Fruit fly (Drosophila melanogaster) whole organism, embryonic: ENCODE results near the gene MAGE.

ENCODE experiments used
- Antp ChIP-seq: fragments of 200-800 bp; sonication (Bioruptor generic); optimal IDR thresholded peaks from 3 replicates; lab custom pipeline; 2016; ENCODE audit warnings: missing biosample characterization, missing genetic modification characterization
- CG13894 ChIP-seq: fragments of 200-800 bp; sonication (Bioruptor generic); optimal IDR thresholded peaks from 3 replicates; lab custom pipeline; 2018; ENCODE audit warnings: missing biosample characterization, mild to moderate bottlenecking, missing genetic modification characterization, moderate library complexity
- CG14050 ChIP-seq: fragments of 200-800 bp; sonication (Bioruptor generic); IDR thresholded peaks from 3 replicates; pipeline ENCODE4 v1.3.6; 2022; ENCODE audit warnings: missing biosample characterization, missing genetic modification characterization
- CG14710 ChIP-seq: fragments of 200-800 bp; sonication (Bioruptor generic); optimal IDR thresholded peaks from 3 replicates; lab custom pipeline; 2019; ENCODE audit warnings: missing biosample characterization, mild to moderate bottlenecking, missing genetic modification characterization, moderate library complexity
- CG14860 ChIP-seq: fragments of 200-800 bp; sonication (Bioruptor generic); IDR thresholded peaks from 3 replicates; pipeline ENCODE4 v1.3.6; 2022; ENCODE audit warnings: missing biosample characterization, missing genetic modification characterization; ENCODE audit not compliant: partially characterized antibody
- CG15073 ChIP-seq: fragments of 200-800 bp; sonication (Bioruptor generic); optimal IDR thresholded peaks from 2 replicates; lab custom pipeline; 2016; ENCODE audit warnings: missing biosample characterization, missing genetic modification characterization
- CG15514 ChIP-seq: fragments of 200-800 bp; sonication (Bioruptor generic); optimal IDR thresholded peaks from 3 replicates; lab custom pipeline; 2017; ENCODE audit warnings: missing biosample characterization, missing genetic modification characterization, mild to moderate bottlenecking, moderate library complexity, missing genetic modification reagents
- CG1602 ChIP-seq: fragments of 200-800 bp; sonication (Bioruptor generic); optimal IDR thresholded peaks from 3 replicates; lab custom pipeline; 2016; ENCODE audit warnings: missing biosample characterization, missing genetic modification characterization
- CG16779 ChIP-seq: fragments of 200-800 bp; sonication (Bioruptor generic); IDR thresholded peaks from 2 replicates; pipeline ENCODE4 v1.3.6; 2022; ENCODE audit warnings: missing biosample characterization, missing genetic modification characterization
- CG17612 ChIP-seq: fragments of 200-800 bp; sonication (Bioruptor generic); IDR thresholded peaks from 2 replicates; pipeline ENCODE4 v1.3.6; 2022; ENCODE audit warnings: missing biosample characterization, missing genetic modification characterization
- CG18619 ChIP-seq: fragments of 200-800 bp; sonication (Bioruptor generic); optimal IDR thresholded peaks from 3 replicates; lab custom pipeline; 2017; ENCODE audit warnings: missing biosample characterization, mild to moderate bottlenecking, missing genetic modification characterization
- CG30020 ChIP-seq: fragments of 200-800 bp; optimal IDR thresholded peaks from 2 replicates; lab custom pipeline; 2019; ENCODE audit warnings: missing biosample characterization, mild to moderate bottlenecking, missing genetic modification characterization, moderate library complexity
- CG6254 ChIP-seq: fragments of 200-800 bp; sonication (Bioruptor generic); optimal IDR thresholded peaks from 3 replicates; lab custom pipeline; 2017; ENCODE audit warnings: mild to moderate bottlenecking, missing biosample characterization, missing genetic modification reagents, missing genetic modification characterization
- CG6689 ChIP-seq: fragments of 200-800 bp; sonication (Bioruptor generic); IDR thresholded peaks from 2 replicates; pipeline ENCODE4 v1.3.6; 2022; ENCODE audit warnings: missing biosample characterization, missing genetic modification characterization
- CG7556 ChIP-seq: fragments of 200-800 bp; sonication (Bioruptor generic); optimal IDR thresholded peaks from 2 replicates; lab custom pipeline; 2017; ENCODE audit warnings: missing biosample characterization, mild to moderate bottlenecking, missing genetic modification characterization
- CG8924 ChIP-seq: fragments of 200-800 bp; optimal IDR thresholded peaks from 3 replicates; lab custom pipeline; 2019; ENCODE audit warnings: missing biosample characterization, mild to moderate bottlenecking, missing genetic modification characterization, moderate library complexity
- Doc3 ChIP-seq: fragments of 200-800 bp; sonication (Bioruptor generic); IDR thresholded peaks from 3 replicates; pipeline ENCODE4 v1.3.6; 2022; ENCODE audit warnings: missing biosample characterization, missing genetic modification characterization; ENCODE audit not compliant: partially characterized antibody
- Dp ChIP-seq: fragments of 200-800 bp; sonication (Bioruptor generic); optimal IDR thresholded peaks from 2 replicates; lab custom pipeline; 2018; ENCODE audit warnings: missing biosample characterization, mild to moderate bottlenecking, missing genetic modification characterization, moderate library complexity
- ERR ChIP-seq: fragments of 200-800 bp; sonication (Bioruptor generic); optimal IDR thresholded peaks from 2 replicates; lab custom pipeline; 2016; ENCODE audit warnings: missing biosample characterization, missing genetic modification characterization
- Ets65A ChIP-seq: fragments of 200-800 bp; sonication (Bioruptor generic); peaks from one replicate; lab custom pipeline; 2016; ENCODE audit warnings: missing biosample characterization, missing genetic modification characterization
- Fer1 ChIP-seq: fragments of 200-800 bp; sonication (Bioruptor generic); optimal IDR thresholded peaks from 2 replicates; lab custom pipeline; 2017; ENCODE audit warnings: missing biosample characterization, mild to moderate bottlenecking, missing genetic modification characterization
- Fer3 ChIP-seq: fragments of 200-800 bp; sonication (Bioruptor generic); optimal IDR thresholded peaks from 2 replicates; lab custom pipeline; 2018; ENCODE audit warnings: missing biosample characterization, mild to moderate bottlenecking, missing genetic modification characterization, moderate library complexity
- H2.0 ChIP-seq: fragments of 200-800 bp; sonication (Bioruptor generic); IDR thresholded peaks from 2 replicates; pipeline ENCODE4 v1.3.6; 2022; ENCODE audit warnings: missing biosample characterization, missing genetic modification characterization
- HLH4C ChIP-seq: fragments of 200-800 bp; sonication (Bioruptor generic); IDR thresholded peaks from 3 replicates; pipeline ENCODE4 v1.3.6; 2022; ENCODE audit warnings: missing biosample characterization, missing genetic modification characterization; ENCODE audit not compliant: partially characterized antibody
- MBD-R2 ChIP-seq: fragments of 200-800 bp; sonication (Bioruptor generic); IDR thresholded peaks from 2 replicates; pipeline ENCODE4 v1.3.6; 2022; ENCODE audit warnings: missing biosample characterization, missing genetic modification characterization
- Mes4 ChIP-seq: fragments of 200-800 bp; sonication (Bioruptor generic); optimal IDR thresholded peaks from 2 replicates; lab custom pipeline; 2016; ENCODE audit warnings: missing biosample characterization, missing genetic modification characterization
- Mrtf ChIP-seq: fragments of 200-800 bp; sonication (Bioruptor generic); IDR thresholded peaks from 3 replicates; pipeline ENCODE4 v1.3.6; 2022; ENCODE audit warnings: missing biosample characterization, missing genetic modification characterization
- NK7.1 ChIP-seq: fragments of 200-800 bp; sonication (Bioruptor generic); optimal IDR thresholded peaks from 3 replicates; lab custom pipeline; 2016; ENCODE audit warnings: missing biosample characterization, missing genetic modification characterization
- Nf-YA ChIP-seq: fragments of 200-800 bp; sonication (Bioruptor generic); IDR thresholded peaks from 2 replicates; pipeline ENCODE4 v1.3.6; 2022; ENCODE audit warnings: missing biosample characterization, missing genetic modification characterization
- Poxn ChIP-seq: fragments of 200-800 bp; sonication (Bioruptor generic); IDR thresholded peaks from 2 replicates; pipeline ENCODE4 v1.3.6; 2022; ENCODE audit warnings: missing biosample characterization, missing genetic modification characterization
- Ravus ChIP-seq: fragments of 200-800 bp; sonication (Bioruptor generic); IDR thresholded peaks from 2 replicates; pipeline ENCODE4 v1.3.6; 2022; ENCODE audit warnings: missing biosample characterization, missing genetic modification characterization
- Rfx ChIP-seq: fragments of 200-800 bp; sonication (Bioruptor generic); IDR thresholded peaks from 2 replicates; pipeline ENCODE4 v1.3.6; 2022; ENCODE audit warnings: missing biosample characterization, missing genetic modification characterization
- Stat92E ChIP-seq, 3 experiments: fragments of >200 bp in 2 of 3; fragments of 200-800 bp in 1 of 3; sonication (Bioruptor generic) in 1 of 3; optimal IDR thresholded peaks; 2 replicates each; lab custom pipeline; 2017 to 2019; ENCODE audit warnings: missing biosample characterization in 3 of 3, missing genetic modification characterization in 3 of 3, mild to moderate bottlenecking in 1 of 3, moderate library complexity in 1 of 3
- ash1 ChIP-seq: fragments of 200-800 bp; sonication (Bioruptor generic); optimal IDR thresholded peaks from 2 replicates; lab custom pipeline; 2018; ENCODE audit warnings: missing biosample characterization, mild to moderate bottlenecking, missing genetic modification characterization
- ato ChIP-seq: fragments of 200-800 bp; sonication (Bioruptor generic); IDR thresholded peaks from 2 replicates; pipeline ENCODE4 v1.3.6; 2022; ENCODE audit warnings: missing biosample characterization, missing genetic modification characterization; ENCODE audit not compliant: partially characterized antibody
- btn ChIP-seq: fragments of 200-800 bp; sonication (Bioruptor generic); optimal IDR thresholded peaks from 2 replicates; lab custom pipeline; 2016; ENCODE audit warnings: missing biosample characterization, missing genetic modification characterization
- corto ChIP-seq: fragments of 200-800 bp; sonication (Bioruptor generic); optimal IDR thresholded peaks from 2 replicates; lab custom pipeline; 2016; ENCODE audit warnings: missing biosample characterization, mild to moderate bottlenecking, missing genetic modification characterization, moderate library complexity
- crc ChIP-seq: fragments of 200-800 bp; sonication (Bioruptor generic); optimal IDR thresholded peaks from 2 replicates; lab custom pipeline; 2016; ENCODE audit warnings: missing biosample characterization, missing genetic modification characterization
- en ChIP-seq: fragments of 200-800 bp; sonication (Bioruptor generic); optimal IDR thresholded peaks from 2 replicates; lab custom pipeline; 2016; ENCODE audit warnings: missing biosample characterization, missing genetic modification characterization
- fd96Cb ChIP-seq: fragments of 200-800 bp; sonication (Bioruptor generic); optimal IDR thresholded peaks from 2 replicates; lab custom pipeline; 2018; ENCODE audit warnings: missing biosample characterization, mild to moderate bottlenecking, missing genetic modification characterization, moderate library complexity
- hbn ChIP-seq: fragments of 200-800 bp; sonication (Bioruptor generic); IDR thresholded peaks from 2 replicates; pipeline ENCODE4 v1.3.6; 2022; ENCODE audit warnings: missing biosample characterization, missing genetic modification characterization; ENCODE audit not compliant: partially characterized antibody
- mld ChIP-seq: fragments of 200-800 bp; sonication (Bioruptor generic); IDR thresholded peaks from 3 replicates; pipeline ENCODE4 v1.3.6; 2022; ENCODE audit warnings: missing biosample characterization, missing genetic modification characterization; ENCODE audit not compliant: partially characterized antibody
- pho ChIP-seq: fragments of 200-800 bp; sonication (Bioruptor generic); optimal IDR thresholded peaks from 2 replicates; lab custom pipeline; 2016; ENCODE audit warnings: missing biosample characterization, missing genetic modification characterization
- pita ChIP-seq: fragments of 200-800 bp; sonication (Bioruptor generic); optimal IDR thresholded peaks from 2 replicates; lab custom pipeline; 2017; ENCODE audit warnings: missing biosample characterization, mild to moderate bottlenecking, missing genetic modification characterization
- pzg ChIP-seq: fragments of 200-800 bp; sonication (Bioruptor generic); optimal IDR thresholded peaks from 3 replicates; lab custom pipeline; 2018; ENCODE audit warnings: missing biosample characterization, mild to moderate bottlenecking, missing genetic modification characterization, moderate library complexity
- row ChIP-seq: fragments of 200-800 bp; sonication (Bioruptor generic); IDR thresholded peaks from 3 replicates; pipeline ENCODE4 v1.3.6; 2022; ENCODE audit warnings: missing biosample characterization, missing genetic modification characterization
- sima ChIP-seq: fragments of 200-800 bp; sonication (Bioruptor generic); optimal IDR thresholded peaks from 2 replicates; lab custom pipeline; 2016; ENCODE audit warnings: missing biosample characterization, missing genetic modification characterization
- sna ChIP-seq: fragments of 200-800 bp; sonication (Bioruptor generic); IDR thresholded peaks from 2 replicates; pipeline ENCODE4 v1.3.6; 2022; ENCODE audit warnings: missing biosample characterization, missing genetic modification characterization; ENCODE audit not compliant: partially characterized antibody
- sob ChIP-seq: fragments of 200-800 bp; sonication (Bioruptor generic); IDR thresholded peaks from 2 replicates; pipeline ENCODE4 v1.3.6; 2022; ENCODE audit warnings: missing biosample characterization, missing genetic modification characterization
- unc-4 ChIP-seq: fragments of 200-800 bp; sonication (Bioruptor generic); IDR thresholded peaks from 2 replicates; pipeline ENCODE4 v1.3.6; 2022; ENCODE audit warnings: missing biosample characterization, missing genetic modification characterization; ENCODE audit not compliant: partially characterized antibody
- wek ChIP-seq: fragments of 200-800 bp; sonication (Bioruptor generic); optimal IDR thresholded peaks from 3 replicates; lab custom pipeline; 2018; ENCODE audit warnings: missing biosample characterization, mild to moderate bottlenecking, missing genetic modification characterization, moderate library complexity

MAGE gene

dm6 chr3R:7130827-7131226 is 24.2 kb downstream of the MAGE start (continued):
- TF ChIP-seq crc (GFP tag; lab: Kevin White, UChicago) (no peak), Rfx (GFP tag; lab: Robert Waterston, UW) (no peak; the same call in 1 of the 2 replicates), CG6254 (no peak), Fer1 (GFP tag; lab: Kevin White, UChicago) (peak; percentile 62), corto (GFP tag; lab: Kevin White, UChicago) (no peak), CG15073 (GFP tag; lab: Kevin White, UChicago) (no peak), HLH4C (GFP tag; lab: Robert Waterston, UW) (peak; percentile 94), mld (GFP tag; lab: Robert Waterston, UW) (peak; percentile 99), CG8924 (tag; lab: Kevin White, UChicago) (no peak), sima (GFP tag; lab: Kevin White, UChicago) (no peak), pzg (GFP tag; lab: Kevin White, UChicago) (peak; percentile 50), Mes4 (no peak), CG17612 (GFP tag; lab: Robert Waterston, UW) (no peak), ERR (no peak), sob (no peak), ash1 (GFP tag; lab: Kevin White, UChicago) (no peak), CG7556 (no peak), row (GFP tag; lab: Robert Waterston, UW) (peak; percentile 8; the same call in 1 of the 3 replicates), btn (GFP tag; lab: Kevin White, UChicago) (no peak), fd96Cb (tag; lab: Kevin White, UChicago) (no peak), Fer3 (no peak), sna (GFP tag; lab: Robert Waterston, UW) (peak; percentile 93), Ravus (no peak), H2.0 (GFP tag; lab: Robert Waterston, UW) (no peak), CG15514 (peak; percentile 2), Ets65A (GFP tag; lab: Kevin White, UChicago) (no peak), CG16779 (no peak), CG14860 (peak; percentile 95), NK7.1 (no peak), Stat92E (GFP tag; optimal IDR thresholded peaks at IDR 0.05; lab: Kevin White, UChicago) (peak in 1 of 3 experiments; percentile 63), CG14710 (tag; lab: Kevin White, UChicago) (peak; percentile 17), pho (GFP tag; lab: Kevin White, UChicago) (no peak), ato (GFP tag; lab: Robert Waterston, UW) (peak; percentile 93), CG13894 (tag; lab: Kevin White, UChicago) (no peak), CG6689 (GFP tag; lab: Robert Waterston, UW) (no peak), Poxn (GFP tag; lab: Robert Waterston, UW) (no peak), Doc3 (GFP tag; lab: Robert Waterston, UW) (peak; percentile 94), wek (GFP tag; lab: Kevin White, UChicago) (no peak), en (GFP tag; lab: Kevin White, UChicago) (no peak), Antp (GFP tag; lab: Kevin White, UChicago) (no peak), pita (GFP tag; lab: Kevin White, UChicago) (no peak), CG18619 (GFP tag; lab: Kevin White, UChicago) (no peak), CG1602 (GFP tag; lab: Kevin White, UChicago) (no peak), hbn (peak; percentile 92), CG14050 (GFP tag; lab: Robert Waterston, UW) (no peak), Mrtf (no peak), unc-4 (GFP tag; lab: Robert Waterston, UW) (peak; percentile 94), CG30020 (no peak), MBD-R2 (GFP tag; lab: Robert Waterston, UW) (no peak), Dp (peak; percentile 81), Nf-YA (GFP tag; lab: Robert Waterston, UW) (no peak)
